Worm (Caenorhabditis elegans): ENCODE measurements around the gene srd-20.

Gene srd-20

ce11 chrV:6018944-6019450 lies 36.4 kb upstream of the srd-20 start, which contains the start of gene picc-1:
TSS of gene picc-1 (plus strand) at chrV:6018994.
- TF ChIP-seq ceh-36 (tag; optimal IDR thresholded peaks at IDR 0.05), result no peak
- TF ChIP-seq hnd-1 (tag; optimal IDR thresholded peaks at IDR 0.05), result no peak
- TF ChIP-seq pes-1 (GFP tag; IDR thresholded peaks at IDR 0.05), result no peak
- TF ChIP-seq B0310.2 (tag; optimal IDR thresholded peaks at IDR 0.05), result no peak
- TF ChIP-seq tra-4 (tag; optimal IDR thresholded peaks at IDR 0.05), result no peak
- TF ChIP-seq ets-7 (tag; optimal IDR thresholded peaks at IDR 0.05), result no peak
- no peak for TF ChIP-seq scrt-1 (GFP tag; IDR thresholded peaks at IDR 0.05)
- no peak for TF ChIP-seq F13C5.2 (tag; optimal IDR thresholded peaks at IDR 0.05)
- no peak for TF ChIP-seq tbx-11 (GFP tag; IDR thresholded peaks at IDR 0.05)
- no peak for TF ChIP-seq hmg-4 (GFP tag; optimal IDR thresholded peaks at IDR 0.05)
- TF ChIP-seq flt-1 (GFP tag; IDR thresholded peaks at IDR 0.05), result no peak
- no peak for TF ChIP-seq tbx-37 (GFP tag; conservative IDR thresholded peaks at IDR 0.05)
- TF ChIP-seq aly-1 (tag; optimal IDR thresholded peaks at IDR 0.05), result no peak
- TF ChIP-seq ceh-13 (GFP tag; optimal IDR thresholded peaks at IDR 0.05), result no peak
- TF ChIP-seq sea-1 (GFP tag; conservative IDR thresholded peaks at IDR 0.05), result no peak
- no peak for TF ChIP-seq ama-1 (optimal IDR thresholded peaks at IDR 0.05)
- no peak for TF ChIP-seq hmbx-1 (tag; optimal IDR thresholded peaks at IDR 0.05)

DNA sequence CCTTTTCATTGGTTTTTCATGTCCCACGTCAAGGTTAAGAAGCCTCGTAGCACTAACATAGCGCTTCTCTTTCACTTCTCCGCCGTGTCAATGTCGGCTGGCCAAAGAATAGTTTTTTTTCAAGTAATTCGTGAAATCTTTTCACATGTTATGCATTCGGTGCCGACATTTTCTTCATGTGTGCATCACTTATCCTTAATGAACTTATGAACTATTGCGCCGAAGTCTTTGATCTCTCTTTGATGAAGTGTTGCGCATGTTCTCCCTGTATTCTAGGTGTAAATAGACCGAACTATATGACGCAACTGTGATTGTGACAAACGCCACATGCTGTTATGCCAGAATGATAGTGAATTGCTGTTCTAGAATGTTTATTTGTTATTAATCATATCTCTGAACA lies 33.3 kb upstream of the srd-20 start:
- TF ChIP-seq F13C5.2 (tag; optimal IDR thresholded peaks at IDR 0.05), result no peak
- TF ChIP-seq tra-4 (tag; optimal IDR thresholded peaks at IDR 0.05), result no peak
- TF ChIP-seq aly-1 (tag; optimal IDR thresholded peaks at IDR 0.05), result no peak
- no peak for TF ChIP-seq tbx-11 (GFP tag; IDR thresholded peaks at IDR 0.05)
- TF ChIP-seq ceh-13 (GFP tag; optimal IDR thresholded peaks at IDR 0.05), result no peak
- TF ChIP-seq sea-1 (GFP tag; conservative IDR thresholded peaks at IDR 0.05), result no peak
- no peak for TF ChIP-seq ceh-36 (tag; optimal IDR thresholded peaks at IDR 0.05)
- no peak for TF ChIP-seq scrt-1 (GFP tag; IDR thresholded peaks at IDR 0.05)
- TF ChIP-seq B0310.2 (tag; optimal IDR thresholded peaks at IDR 0.05), result no peak
- TF ChIP-seq ama-1 (optimal IDR thresholded peaks at IDR 0.05), result no peak
- no peak for TF ChIP-seq hnd-1 (tag; optimal IDR thresholded peaks at IDR 0.05)
- no peak for TF ChIP-seq flt-1 (GFP tag; IDR thresholded peaks at IDR 0.05)
- no peak for TF ChIP-seq ets-7 (tag; optimal IDR thresholded peaks at IDR 0.05)
- TF ChIP-seq hmg-4 (GFP tag; optimal IDR thresholded peaks at IDR 0.05), result no peak
- no peak for TF ChIP-seq pes-1 (GFP tag; IDR thresholded peaks at IDR 0.05)
- TF ChIP-seq hmbx-1 (tag; optimal IDR thresholded peaks at IDR 0.05), result no peak
- TF ChIP-seq tbx-37 (GFP tag; conservative IDR thresholded peaks at IDR 0.05), result no peak

ce11 chrV:6030559-6030975 lies 24.8 kb upstream of the srd-20 start:
- TF ChIP-seq hmg-4 (GFP tag; optimal IDR thresholded peaks at IDR 0.05), result no peak
- TF ChIP-seq B0310.2 (tag; optimal IDR thresholded peaks at IDR 0.05), result no peak
- TF ChIP-seq tbx-37 (GFP tag; conservative IDR thresholded peaks at IDR 0.05), result no peak
- TF ChIP-seq hnd-1 (tag; optimal IDR thresholded peaks at IDR 0.05), result no peak
- TF ChIP-seq sea-1 (GFP tag; conservative IDR thresholded peaks at IDR 0.05), result no peak
- no peak for TF ChIP-seq scrt-1 (GFP tag; IDR thresholded peaks at IDR 0.05)
- TF ChIP-seq ceh-36 (tag; optimal IDR thresholded peaks at IDR 0.05), result no peak
- no peak for TF ChIP-seq F13C5.2 (tag; optimal IDR thresholded peaks at IDR 0.05)

DNA sequence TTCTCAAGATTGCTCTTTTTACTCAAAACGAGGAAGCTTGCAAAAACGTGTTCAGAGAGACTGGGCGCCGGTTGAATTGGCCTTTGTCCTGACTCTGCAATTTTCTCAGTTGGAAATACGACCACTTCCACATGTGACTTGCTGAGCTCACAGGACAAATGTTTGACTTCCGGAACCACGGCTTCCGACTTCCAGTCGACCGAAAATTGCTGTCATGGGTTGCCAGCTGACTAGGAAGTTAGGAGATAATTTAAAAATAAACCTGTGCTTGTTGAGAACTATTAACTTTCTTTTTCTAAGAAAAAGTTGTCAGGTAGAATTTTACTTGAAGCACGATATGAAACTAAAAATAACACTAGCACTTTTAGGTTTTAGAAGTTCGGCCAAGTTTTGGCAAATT lies 23.8 kb upstream of the srd-20 start:
- TF ChIP-seq B0310.2 (tag; optimal IDR thresholded peaks at IDR 0.05) (no peak), scrt-1 (GFP tag; IDR thresholded peaks at IDR 0.05) (no peak), tbx-37 (GFP tag; conservative IDR thresholded peaks at IDR 0.05) (no peak), hmbx-1 (tag; optimal IDR thresholded peaks at IDR 0.05) (no peak), ceh-36 (tag; optimal IDR thresholded peaks at IDR 0.05) (no peak), ama-1 (optimal IDR thresholded peaks at IDR 0.05) (no peak), tra-4 (tag; optimal IDR thresholded peaks at IDR 0.05) (no peak), sea-1 (GFP tag; conservative IDR thresholded peaks at IDR 0.05) (no peak), hnd-1 (tag; optimal IDR thresholded peaks at IDR 0.05) (no peak), ceh-13 (GFP tag; optimal IDR thresholded peaks at IDR 0.05) (no peak), aly-1 (tag; optimal IDR thresholded peaks at IDR 0.05) (no peak), flt-1 (GFP tag; IDR thresholded peaks at IDR 0.05) (no peak), hmg-4 (GFP tag; optimal IDR thresholded peaks at IDR 0.05) (no peak), pes-1 (GFP tag; IDR thresholded peaks at IDR 0.05) (no peak), ets-7 (tag; optimal IDR thresholded peaks at IDR 0.05) (no peak), tbx-11 (GFP tag; IDR thresholded peaks at IDR 0.05) (no peak), F13C5.2 (tag; optimal IDR thresholded peaks at IDR 0.05) (no peak)

DNA sequence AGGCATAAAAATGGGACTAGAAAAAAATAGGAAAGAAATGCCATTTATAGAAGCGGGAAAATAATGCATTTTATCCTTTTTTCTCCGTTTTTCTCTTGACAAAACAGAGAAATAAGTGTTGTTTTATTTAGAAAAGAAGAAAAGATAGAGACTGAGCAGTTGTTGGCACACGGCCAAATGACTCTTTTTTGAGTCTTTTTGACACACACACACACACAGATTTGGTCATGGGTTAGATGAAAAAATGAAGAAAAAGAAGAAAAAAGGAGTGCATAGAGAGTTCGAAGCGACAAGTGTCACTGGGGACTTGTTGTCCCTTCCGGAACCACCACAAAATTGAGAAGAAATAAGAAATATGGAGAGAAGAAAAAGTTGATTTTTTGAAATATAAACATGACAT lies 21.9 kb upstream of the srd-20 start:
- TF ChIP-seq hmg-4 (GFP tag; optimal IDR thresholded peaks at IDR 0.05) (no peak), scrt-1 (GFP tag; IDR thresholded peaks at IDR 0.05) (no peak), ets-7 (tag; optimal IDR thresholded peaks at IDR 0.05) (no peak), ama-1 (optimal IDR thresholded peaks at IDR 0.05) (no peak), B0310.2 (tag; optimal IDR thresholded peaks at IDR 0.05) (no peak)

DNA sequence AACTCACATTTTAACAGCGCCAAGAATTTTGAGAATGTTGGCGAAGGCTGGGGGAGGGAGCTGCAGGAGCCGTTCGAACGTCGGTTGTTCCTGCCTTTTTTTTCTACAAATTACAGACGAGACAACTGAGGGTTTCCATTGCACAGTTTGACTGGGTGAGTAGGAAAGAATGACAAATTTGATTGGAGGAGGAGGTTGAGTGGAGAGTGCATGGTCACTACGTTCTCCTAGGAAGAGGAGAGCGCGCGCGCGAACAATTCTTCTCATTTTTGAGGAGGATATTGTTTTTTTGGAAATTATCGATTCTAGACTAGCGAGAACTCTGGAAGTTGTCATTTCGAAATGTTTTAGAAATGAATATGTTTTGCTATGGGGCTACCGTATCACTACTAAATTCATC lies 20.7 kb upstream of the srd-20 start, which contains the start of gene dhs-17:
TSS of gene dhs-17 (minus strand) at position 101 of the 400 bp plus-strand sequence.
- TF ChIP-seq F13C5.2 (tag; optimal IDR thresholded peaks at IDR 0.05) (no peak), B0310.2 (tag; optimal IDR thresholded peaks at IDR 0.05) (no peak), ceh-13 (GFP tag; optimal IDR thresholded peaks at IDR 0.05) (no peak), hnd-1 (tag; optimal IDR thresholded peaks at IDR 0.05) (no peak), scrt-1 (GFP tag; IDR thresholded peaks at IDR 0.05) (no peak), pes-1 (GFP tag; IDR thresholded peaks at IDR 0.05) (no peak), ama-1 (optimal IDR thresholded peaks at IDR 0.05) (no peak)

DNA sequence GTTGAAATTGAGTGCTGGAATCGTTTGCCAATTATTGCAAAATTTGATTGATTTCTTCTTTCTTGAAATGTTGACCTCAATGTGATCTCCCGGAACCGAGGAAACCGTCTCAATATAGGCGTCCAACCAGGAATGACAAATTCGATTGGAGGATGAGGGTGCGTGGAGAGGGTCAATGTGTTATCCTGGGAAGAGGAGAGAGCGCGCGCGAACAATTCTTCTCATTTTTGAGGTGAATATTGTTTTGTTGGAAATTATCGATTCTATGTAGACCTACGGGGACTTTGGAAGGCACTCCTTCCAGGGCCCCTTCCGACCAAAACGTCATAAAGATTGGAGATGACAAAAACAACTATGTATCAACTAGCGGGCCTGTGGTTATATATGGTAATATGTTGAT lies 18.8 kb upstream of the srd-20 start:
- TF ChIP-seq F13C5.2 (tag; optimal IDR thresholded peaks at IDR 0.05) (no peak), B0310.2 (tag; optimal IDR thresholded peaks at IDR 0.05) (no peak), aly-1 (tag; optimal IDR thresholded peaks at IDR 0.05) (no peak), hmbx-1 (tag; optimal IDR thresholded peaks at IDR 0.05) (no peak), ceh-36 (tag; optimal IDR thresholded peaks at IDR 0.05) (no peak), scrt-1 (GFP tag; IDR thresholded peaks at IDR 0.05) (no peak)

All from whole organism, early embryonic.